Worm (Caenorhabditis elegans) whole organism, early embryonic: Measurements from ENCODE around the gene T07F10.5.

Experiments used
- ama-1 ChIP-seq: fragments of 150-350 bp; optimal IDR thresholded peaks from 2 replicates; lab custom pipeline; 2014
- ceh-36 ChIP-seq: sonication (generic microtip); optimal IDR thresholded peaks from 2 replicates; lab custom pipeline; 2016; ENCODE audit warnings: missing genetic modification characterization, inconsistent platforms, missing compliant biosample characterization
- tbx-37 ChIP-seq: fragments of 200-800 bp; sonication (Bioruptor generic); conservative IDR thresholded peaks from 2 replicates; pipeline ENCODE4 v1.3.6; 2022; ENCODE audit warnings: missing genetic modification reagents, missing genetic modification characterization, missing compliant biosample characterization

DNA sequence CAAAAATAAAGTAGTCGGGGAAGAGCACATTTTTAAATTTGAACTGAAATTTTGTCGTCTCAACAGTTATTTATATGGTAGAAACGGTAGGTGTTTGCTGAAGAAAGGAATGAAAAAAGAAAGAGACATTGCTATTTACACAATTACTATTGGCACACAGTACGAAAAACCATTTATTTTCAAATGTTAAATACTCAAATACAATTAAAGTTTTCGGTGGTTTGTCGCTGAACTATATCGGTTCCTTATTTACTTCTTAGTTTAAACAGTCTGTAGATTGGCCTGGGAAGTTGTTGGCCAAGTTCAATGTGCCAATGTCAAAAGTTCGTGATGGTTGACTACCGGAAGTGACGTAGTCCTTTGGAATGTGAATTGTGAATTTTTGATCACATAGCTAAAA is 38.3 kb downstream of the T07F10.5 start, which contains the start of gene ttr-27:
- TF ChIP-seq ceh-36 (tag; lab: Kevin White, UChicago), result no peak
- no peak for TF ChIP-seq tbx-37
- TF ChIP-seq ama-1 (lab: Kevin White, UChicago), result no peak
